Worm (Caenorhabditis elegans) whole organism, L3 larva: ENCODE results near the gene ugt-16.

Source experiments
- R02D3.7 ChIP-seq: fragments of 150-350 bp; optimal IDR thresholded peaks from 2 replicates; lab custom pipeline; 2014; ENCODE audit warnings: missing biosample characterization, missing genetic modification characterization
- ama-1 ChIP-seq: fragments of 150-350 bp; optimal IDR thresholded peaks from 2 replicates; lab custom pipeline; 2018
- ceh-16 ChIP-seq: sonication (generic microtip); optimal IDR thresholded peaks from 2 replicates; lab custom pipeline; 2017; ENCODE audit warnings: missing biosample characterization, missing genetic modification characterization
- ceh-28 ChIP-seq: fragments of 150-350 bp; optimal IDR thresholded peaks from 2 replicates; lab custom pipeline; 2014; ENCODE audit warnings: missing biosample characterization, missing genetic modification reagents, missing genetic modification characterization
- ceh-82 ChIP-seq: fragments of 150-350 bp; optimal IDR thresholded peaks from 2 replicates; lab custom pipeline; 2014; ENCODE audit warnings: missing biosample characterization, missing genetic modification characterization
- ceh-9 ChIP-seq: sonication (generic microtip); optimal IDR thresholded peaks from 2 replicates; lab custom pipeline; 2018; ENCODE audit warnings: missing biosample characterization, missing genetic modification characterization
- daf-12 ChIP-seq: fragments of 150-350 bp; optimal IDR thresholded peaks from 2 replicates; lab custom pipeline; 2014; ENCODE audit warnings: missing biosample characterization, missing genetic modification reagents, missing genetic modification characterization
- egl-27 ChIP-seq: sonication (generic microtip); optimal IDR thresholded peaks from 4 replicates; lab custom pipeline; 2017; ENCODE audit warnings: missing biosample characterization, missing genetic modification reagents, missing genetic modification characterization
- elt-1 ChIP-seq: fragments of 150-350 bp; optimal IDR thresholded peaks from 2 replicates; lab custom pipeline; 2014; ENCODE audit warnings: missing biosample characterization, missing genetic modification characterization
- elt-2 ChIP-seq: sonication (generic microtip); optimal IDR thresholded peaks from 2 replicates; lab custom pipeline; 2016; ENCODE audit warnings: missing genetic modification reagents, mild to moderate bottlenecking, missing genetic modification characterization, missing compliant biosample characterization
- elt-3 ChIP-seq, 3 experiments: fragments of 150-350 bp in 1 of 3; sonication (generic microtip) in 2 of 3; optimal IDR thresholded peaks; 2 replicates in 2 of 3; 4 replicates in 1 of 3; lab custom pipeline; 2014 to 2017; ENCODE audit warnings: missing biosample characterization in 3 of 3, missing genetic modification characterization in 3 of 3
- fkh-10 ChIP-seq: sonication (generic microtip); optimal IDR thresholded peaks from 2 replicates; lab custom pipeline; 2017; ENCODE audit warnings: missing biosample characterization, missing genetic modification reagents, missing genetic modification characterization
- fkh-2 ChIP-seq: fragments of 150-350 bp; optimal IDR thresholded peaks from 2 replicates; lab custom pipeline; 2014; ENCODE audit warnings: missing biosample characterization, missing genetic modification reagents, missing genetic modification characterization
- fos-1 ChIP-seq: fragments of 150-350 bp; optimal IDR thresholded peaks from 2 replicates; lab custom pipeline; 2014; ENCODE audit warnings: missing biosample characterization, missing genetic modification characterization
- jun-1 ChIP-seq: fragments of 150-350 bp; optimal IDR thresholded peaks from 2 replicates; lab custom pipeline; 2014; ENCODE audit warnings: missing biosample characterization, missing genetic modification reagents, missing genetic modification characterization
- lin-15B ChIP-seq: fragments of 150-350 bp; optimal IDR thresholded peaks from 2 replicates; lab custom pipeline; 2014; ENCODE audit warnings: missing biosample characterization, missing genetic modification characterization
- lin-39 ChIP-seq: fragments of 150-350 bp; optimal IDR thresholded peaks from 2 replicates; lab custom pipeline; 2018; ENCODE audit warnings: missing biosample characterization, missing genetic modification reagents, missing genetic modification characterization
- mdl-1 ChIP-seq: fragments of 150-350 bp; optimal IDR thresholded peaks from 2 replicates; lab custom pipeline; 2014; ENCODE audit warnings: missing biosample characterization, missing genetic modification characterization
- mml-1 ChIP-seq: fragments of 150-350 bp; sonication (generic microtip); optimal IDR thresholded peaks from 3 replicates; lab custom pipeline; 2014; ENCODE audit warnings: missing biosample characterization, missing genetic modification characterization
- nfya-1 ChIP-seq: sonication (generic microtip); optimal IDR thresholded peaks from 2 replicates; lab custom pipeline; 2017; ENCODE audit warnings: missing genetic modification characterization, mild to moderate bottlenecking, missing compliant biosample characterization, antibody characterized with exemption, moderate library complexity; ENCODE audit not compliant: insufficient read depth
- nhr-11 ChIP-seq: fragments of 150-350 bp; optimal IDR thresholded peaks from 2 replicates; lab custom pipeline; 2014; ENCODE audit warnings: missing biosample characterization, missing genetic modification characterization
- nhr-23 ChIP-seq: fragments of 150-350 bp; optimal IDR thresholded peaks from 2 replicates; lab custom pipeline; 2014; ENCODE audit warnings: missing biosample characterization, missing genetic modification reagents, missing genetic modification characterization
- nhr-28 ChIP-seq: fragments of 150-350 bp; optimal IDR thresholded peaks from 2 replicates; lab custom pipeline; 2014; ENCODE audit warnings: missing biosample characterization, missing genetic modification characterization
- nhr-43 ChIP-seq: sonication (generic microtip); optimal IDR thresholded peaks from 2 replicates; lab custom pipeline; 2016; ENCODE audit warnings: mild to moderate bottlenecking, missing genetic modification characterization, missing compliant biosample characterization; ENCODE audit not compliant: poor library complexity, severe bottlenecking
- nhr-67 ChIP-seq: fragments of 150-350 bp; optimal IDR thresholded peaks from 2 replicates; lab custom pipeline; 2014; ENCODE audit warnings: missing biosample characterization, missing genetic modification characterization
- nhr-76 ChIP-seq: fragments of 150-350 bp; sonication (generic microtip); optimal IDR thresholded peaks from 5 replicates; lab custom pipeline; 2014; ENCODE audit warnings: missing biosample characterization, missing genetic modification characterization
- pha-4 ChIP-seq: fragments of 150-350 bp; optimal IDR thresholded peaks from 2 replicates; lab custom pipeline; 2014; ENCODE audit warnings: missing biosample characterization, missing genetic modification reagents, missing genetic modification characterization
- pqm-1 ChIP-seq: fragments of 150-350 bp; optimal IDR thresholded peaks from 2 replicates; lab custom pipeline; 2017; ENCODE audit warnings: missing biosample characterization, missing genetic modification characterization, inconsistent platforms
- sea-2 ChIP-seq: fragments of 150-350 bp; sonication (generic microtip); optimal IDR thresholded peaks from 4 replicates; lab custom pipeline; 2014; ENCODE audit warnings: missing biosample characterization, missing genetic modification reagents, missing genetic modification characterization
- skn-1 ChIP-seq: fragments of 150-350 bp; optimal IDR thresholded peaks from 2 replicates; lab custom pipeline; 2014; ENCODE audit warnings: missing biosample characterization, missing genetic modification characterization
- unc-39 ChIP-seq: sonication (generic microtip); optimal IDR thresholded peaks from 4 replicates; lab custom pipeline; 2017; ENCODE audit warnings: missing biosample characterization, missing genetic modification characterization
- unc-62 ChIP-seq: fragments of 150-350 bp; sonication (generic microtip); optimal IDR thresholded peaks from 4 replicates; lab custom pipeline; 2014; ENCODE audit warnings: missing biosample characterization, missing genetic modification reagents, missing genetic modification characterization
- zag-1 ChIP-seq: fragments of 150-350 bp; optimal IDR thresholded peaks from 2 replicates; lab custom pipeline; 2014; ENCODE audit warnings: missing biosample characterization, missing genetic modification characterization
- ztf-11 ChIP-seq: fragments of 150-350 bp; optimal IDR thresholded peaks from 2 replicates; lab custom pipeline; 2014; ENCODE audit warnings: missing biosample characterization, missing genetic modification characterization
- ztf-4 ChIP-seq: fragments of 150-350 bp; optimal IDR thresholded peaks from 2 replicates; lab custom pipeline; 2014; ENCODE audit warnings: missing biosample characterization, missing genetic modification characterization

The ugt-16 gene

DNA sequence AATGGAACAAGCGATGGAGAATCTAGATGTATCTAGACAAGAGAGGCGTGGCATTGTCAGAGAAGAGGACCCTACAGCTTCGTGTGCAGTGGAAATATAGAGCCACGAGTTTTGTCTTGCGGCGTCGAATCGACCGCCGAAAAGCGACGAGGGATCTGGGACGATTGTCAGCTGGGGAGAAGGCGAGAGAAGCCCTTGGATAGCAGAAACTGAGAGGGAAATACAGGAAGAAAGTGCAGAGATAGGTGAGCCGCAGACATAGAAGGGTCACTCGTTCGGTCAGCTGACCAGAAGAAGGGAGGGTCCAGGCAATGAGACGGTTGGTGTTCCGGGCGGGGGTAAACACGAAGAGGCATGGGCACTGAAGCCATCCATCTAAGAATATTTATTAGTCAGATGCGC, 10.3 kb upstream of the ugt-16 start (continued):
- TF ChIP-seq daf-12 (tag; lab: Kevin White, UChicago): no peak
- no peak for TF ChIP-seq egl-27
- no peak for TF ChIP-seq nhr-43 (tag; lab: Kevin White, UChicago)
- TF ChIP-seq nhr-76 (tag; lab: Kevin White, UChicago): no peak
- peak; percentile 60 for TF ChIP-seq fkh-10 (GFP tag; lab: Kevin White, UChicago)
- TF ChIP-seq ama-1: no peak
- TF ChIP-seq nfya-1 (tag; lab: Kevin White, UChicago): peak; percentile 80
- TF ChIP-seq ceh-82 (tag; lab: Kevin White, UChicago): no peak
- no peak for TF ChIP-seq mml-1
- no peak for TF ChIP-seq jun-1 (tag; lab: Kevin White, UChicago)
- no peak for TF ChIP-seq pqm-1
- no peak for TF ChIP-seq unc-39
- TF ChIP-seq elt-1 (tag; lab: Kevin White, UChicago): no peak
- TF ChIP-seq ceh-16: no peak
- no peak for TF ChIP-seq ceh-9 (tag; lab: Kevin White, UChicago)
- no peak for TF ChIP-seq nhr-28 (tag; lab: Kevin White, UChicago)

DNA sequence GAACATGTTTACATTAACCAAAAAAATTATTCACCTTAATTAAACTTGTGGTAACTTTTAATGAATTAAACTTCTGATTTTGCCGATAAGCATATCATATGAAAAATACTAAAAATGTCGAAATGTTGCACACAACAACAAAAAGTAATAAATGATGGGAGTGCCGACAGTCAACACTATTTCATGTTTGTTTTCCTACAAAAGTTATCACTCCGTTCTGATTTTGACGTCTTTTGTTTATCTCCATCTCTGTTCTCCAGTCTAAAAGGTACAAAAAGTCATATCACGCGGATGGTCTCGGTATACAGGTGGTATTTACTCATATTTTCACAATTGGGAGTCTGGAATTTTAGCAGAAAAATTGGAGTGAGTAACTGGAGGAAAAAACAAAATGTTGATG, 9.4 kb upstream of the ugt-16 start:
- TF ChIP-seq pqm-1 (peak; percentile 33), elt-3 (tag; optimal IDR thresholded peaks at IDR 0.05; lab: Kevin White, UChicago) (no peak), zag-1 (tag; lab: Kevin White, UChicago) (no peak), pha-4 (peak; percentile 89), fos-1 (no peak)

DNA sequence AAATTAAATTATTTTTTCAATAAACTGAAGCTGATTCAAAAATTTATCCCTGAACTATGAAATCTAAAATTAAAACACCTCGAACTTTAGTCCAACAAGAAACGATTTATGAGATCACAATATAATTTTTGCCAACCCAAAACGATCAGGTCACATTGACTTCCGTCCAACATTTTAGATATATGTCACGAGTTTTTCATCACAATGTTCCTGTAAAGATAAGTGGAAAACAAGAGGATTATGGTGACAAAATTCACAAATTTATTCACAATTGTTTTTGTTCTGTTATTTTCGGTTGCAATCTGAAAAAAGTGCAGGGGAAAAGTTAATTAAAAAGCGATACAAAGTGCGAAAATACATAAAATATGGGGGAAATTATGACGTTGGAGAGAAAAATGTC, 8.2 kb upstream of the ugt-16 start:
- TF ChIP-seq nhr-23 (tag; lab: Kevin White, UChicago) (peak; percentile 53), mml-1 (no peak)
- TF ChIP-seq, all 47 proteins: peak for 1

DNA sequence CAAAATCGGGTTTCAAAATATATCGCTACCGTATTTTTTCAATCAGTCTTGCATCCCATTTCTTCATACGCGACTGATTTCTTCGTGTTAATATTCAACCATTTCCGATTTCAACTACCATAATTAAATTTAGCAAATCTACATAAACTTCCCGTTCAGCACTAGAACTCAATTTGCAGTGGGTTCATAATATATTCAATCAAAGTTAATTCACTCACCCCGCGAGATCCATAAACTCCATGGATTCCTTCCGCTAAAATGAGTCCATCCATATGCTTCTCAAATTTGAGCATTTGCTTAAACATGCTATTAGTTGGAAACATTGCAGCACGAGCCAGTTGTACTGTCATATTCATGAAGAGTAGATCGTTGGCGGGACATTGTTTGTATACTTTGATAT, 6.3 kb upstream of the ugt-16 start:
- no peak for TF ChIP-seq lin-39 (tag; lab: Kevin White, UChicago)
- no peak for TF ChIP-seq unc-62 (GFP tag; lab: Kevin White, UChicago)
- TF ChIP-seq sea-2: no peak
- no peak for TF ChIP-seq unc-39
- no peak for TF ChIP-seq ceh-28 (tag; lab: Kevin White, UChicago)
- TF ChIP-seq nfya-1 (tag; lab: Kevin White, UChicago): no peak
- no peak for TF ChIP-seq ceh-82 (tag; lab: Kevin White, UChicago)
- no peak for TF ChIP-seq ceh-16
- no peak for TF ChIP-seq ztf-4 (tag; lab: Kevin White, UChicago)
- no peak for TF ChIP-seq daf-12 (tag; lab: Kevin White, UChicago)
- TF ChIP-seq ztf-11 (tag; lab: Kevin White, UChicago): no peak
- no peak for TF ChIP-seq nhr-28 (tag; lab: Kevin White, UChicago)
- no peak for TF ChIP-seq jun-1 (tag; lab: Kevin White, UChicago)
- no peak for TF ChIP-seq nhr-11
- no peak for TF ChIP-seq egl-27
- no peak for TF ChIP-seq pqm-1

DNA sequence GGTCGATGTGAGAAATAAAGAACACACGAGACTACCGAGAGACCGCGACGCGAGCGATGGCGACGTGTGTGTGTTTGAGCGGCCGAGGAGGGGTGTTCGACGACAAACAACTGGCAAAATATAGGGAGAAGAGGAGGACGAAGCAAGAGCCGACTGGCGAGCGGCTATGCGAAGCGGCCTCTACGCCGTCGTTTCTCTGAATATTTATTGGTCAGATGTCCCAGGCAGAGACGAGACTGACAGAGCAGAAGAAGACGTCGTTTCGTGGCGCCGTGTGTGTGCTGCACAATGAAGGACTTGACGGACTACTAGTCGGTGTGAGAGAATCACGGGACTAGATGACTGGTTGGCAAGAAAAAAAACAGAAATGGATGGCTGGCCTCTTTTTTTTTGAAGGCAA, 5.7 kb upstream of the ugt-16 start:
- TF ChIP-seq mdl-1 (tag; lab: Kevin White, UChicago) (peak; percentile 36), skn-1 (tag; lab: Kevin White, UChicago) (no peak), elt-2 (tag; lab: Kevin White, UChicago) (no peak), elt-1 (tag; lab: Kevin White, UChicago) (no peak), lin-39 (tag; lab: Kevin White, UChicago) (peak; percentile 84), sea-2 (no peak), nhr-67 (tag; lab: Kevin White, UChicago) (no peak), jun-1 (tag; lab: Kevin White, UChicago) (no peak), egl-27 (no peak), lin-15B (peak; percentile 21), fkh-10 (GFP tag; lab: Kevin White, UChicago) (peak; percentile 25), nhr-28 (tag; lab: Kevin White, UChicago) (no peak), ceh-28 (tag; lab: Kevin White, UChicago) (no peak), nfya-1 (tag; lab: Kevin White, UChicago) (peak; percentile 73), daf-12 (tag; lab: Kevin White, UChicago) (no peak), fkh-2 (no peak), R02D3.7 (tag; lab: Kevin White, UChicago) (no peak), pha-4 (no peak), ama-1 (peak; percentile 24)
- TF ChIP-seq, all 47 proteins: peak for 6
